Worm (Caenorhabditis elegans): ENCODE results near the gene col-91.

col-91 gene

DNA sequence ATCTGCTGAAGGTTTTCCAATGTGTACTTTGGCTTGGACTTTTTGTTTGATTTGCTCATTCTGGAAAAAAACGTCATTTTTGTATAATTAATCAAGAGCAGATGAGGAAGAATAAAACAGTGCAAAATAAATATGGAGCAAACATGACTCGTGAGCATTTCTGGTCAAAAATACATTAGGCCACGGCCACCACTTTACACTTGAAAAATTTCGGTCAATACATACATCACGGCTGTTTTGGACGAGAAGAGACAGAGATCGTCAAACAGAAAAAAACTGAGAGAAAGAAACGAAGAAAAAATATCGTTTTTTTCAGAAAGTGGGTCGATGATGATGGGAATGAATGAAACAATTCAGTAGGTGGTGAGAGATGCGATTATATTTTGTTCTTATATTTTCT, 4.8 kb upstream of the col-91 start, which contains the start of the genes F09G8.7 and crn-7:
Gene F09G8.7, minus strand, starts transcription at position 60 of the 400 bp plus-strand sequence.
Gene crn-7, plus strand, starts transcription at position 236 of the 400 bp plus-strand sequence.
- TF ChIP-seq lin-11 (tag; optimal IDR thresholded peaks at IDR 0.05): no peak
- no peak for TF ChIP-seq unc-39 (tag; optimal IDR thresholded peaks at IDR 0.05)
- TF ChIP-seq C34F6.9 (tag; optimal IDR thresholded peaks at IDR 0.05): peak; percentile 64
- peak in 1 of 2 experiments; percentile 47 for TF ChIP-seq lsy-2 (tag; optimal IDR thresholded peaks at IDR 0.05)
- TF ChIP-seq fos-1 (tag; optimal IDR thresholded peaks at IDR 0.05): peak; percentile 20
- TF ChIP-seq nhr-129 (tag; optimal IDR thresholded peaks at IDR 0.05): peak; percentile 51
- TF ChIP-seq unc-55 (GFP tag; optimal IDR thresholded peaks at IDR 0.05): peak; percentile 8

DNA sequence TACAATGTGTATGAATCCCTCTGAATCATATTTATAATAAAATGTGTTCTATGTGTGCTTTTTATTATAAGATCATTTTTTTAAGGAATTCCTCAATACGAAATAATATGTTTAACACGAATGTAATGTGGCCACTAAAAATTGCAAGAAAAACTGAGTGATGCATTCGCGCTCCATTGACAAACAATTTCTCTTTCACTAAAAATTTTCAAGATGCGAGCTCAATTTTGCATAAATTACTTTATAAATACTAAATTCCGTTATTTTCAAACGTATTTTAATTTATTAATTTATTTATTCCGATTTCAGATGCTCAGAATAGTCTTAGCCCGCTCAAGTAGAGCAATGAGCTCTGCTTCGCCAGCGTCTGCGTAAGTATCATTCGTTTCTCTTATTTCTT, 2.3 kb upstream of the col-91 start, which contains the start of gene mrps-9:
Gene mrps-9, plus strand, starts transcription at position 310 of the 400 bp plus-strand sequence.
- TF ChIP-seq nhr-237 (tag; optimal IDR thresholded peaks at IDR 0.05): no peak
- no peak for TF ChIP-seq ztf-1 (GFP tag; conservative IDR thresholded peaks at IDR 0.05)
- TF ChIP-seq gmeb-1 (tag; optimal IDR thresholded peaks at IDR 0.05): no peak
- no peak for TF ChIP-seq ama-1 (optimal IDR thresholded peaks at IDR 0.05)
- no peak for TF ChIP-seq nhr-129 (tag; optimal IDR thresholded peaks at IDR 0.05)
- no peak for TF ChIP-seq nhr-77 (tag; optimal IDR thresholded peaks at IDR 0.05)
- peak; percentile 29 for TF ChIP-seq blmp-1 (tag; optimal IDR thresholded peaks at IDR 0.05; ENCODE audit: insufficient read depth)
- TF ChIP-seq nhr-23 (tag; optimal IDR thresholded peaks at IDR 0.05): no peak
- TF ChIP-seq nhr-21 (tag; optimal IDR thresholded peaks at IDR 0.05): no peak
- no peak for TF ChIP-seq zag-1 (tag; optimal IDR thresholded peaks at IDR 0.05)
- peak; percentile 53 for TF ChIP-seq unc-55 (GFP tag; optimal IDR thresholded peaks at IDR 0.05)
- TF ChIP-seq alr-1 (tag; optimal IDR thresholded peaks at IDR 0.05): no peak
- no peak for TF ChIP-seq C34F6.9 (tag; optimal IDR thresholded peaks at IDR 0.05)
- TF ChIP-seq nhr-11 (tag; optimal IDR thresholded peaks at IDR 0.05): no peak
- TF ChIP-seq mab-5 (tag; optimal IDR thresholded peaks at IDR 0.05): no peak
- TF ChIP-seq nhr-12 (tag; optimal IDR thresholded peaks at IDR 0.05): no peak
- no peak for TF ChIP-seq egl-27 (tag; optimal IDR thresholded peaks at IDR 0.05)
- TF ChIP-seq crh-2 (tag; optimal IDR thresholded peaks at IDR 0.05): peak; percentile 8
- no peak for TF ChIP-seq sma-9 (GFP tag; optimal IDR thresholded peaks at IDR 0.05)
- TF ChIP-seq sma-9 (tag; optimal IDR thresholded peaks at IDR 0.05): no peak
- no peak for TF ChIP-seq mbf-1 (tag; optimal IDR thresholded peaks at IDR 0.05)
- no peak for TF ChIP-seq ceh-16 (tag; optimal IDR thresholded peaks at IDR 0.05)
- no peak for TF ChIP-seq ceh-82 (tag; optimal IDR thresholded peaks at IDR 0.05)
- no peak for TF ChIP-seq skn-1 (tag; optimal IDR thresholded peaks at IDR 0.05)
- no peak for TF ChIP-seq ZK546.5 (tag; optimal IDR thresholded peaks at IDR 0.05)
- TF ChIP-seq sem-4 (tag; optimal IDR thresholded peaks at IDR 0.05): no peak
- TF ChIP-seq ztf-4 (tag; optimal IDR thresholded peaks at IDR 0.05): no peak

DNA sequence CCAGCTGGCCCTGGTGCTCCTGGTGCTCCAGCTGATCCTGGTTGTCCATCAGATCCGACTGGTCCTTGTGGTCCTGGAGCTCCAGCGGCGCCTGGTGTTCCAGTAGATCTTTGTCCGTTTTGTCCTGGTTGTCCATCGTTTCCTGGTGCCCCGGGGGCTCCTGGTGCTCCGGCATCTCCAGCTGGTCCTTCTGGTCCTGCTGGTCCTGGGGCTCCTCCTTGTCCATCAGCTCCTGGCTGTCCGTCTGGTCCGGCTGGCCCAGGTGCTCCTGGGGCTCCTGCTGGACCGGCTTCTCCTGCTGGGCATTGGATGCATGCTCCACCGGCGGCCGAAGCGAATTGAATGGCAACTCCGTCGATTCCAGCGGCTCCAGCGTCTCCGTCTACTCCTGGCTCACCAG, 865 bp downstream of the col-91 start:
- TF ChIP-seq zag-1 (tag; optimal IDR thresholded peaks at IDR 0.05) (no peak), nhr-129 (tag; optimal IDR thresholded peaks at IDR 0.05) (no peak), peb-1 (tag; optimal IDR thresholded peaks at IDR 0.05) (no peak), nhr-25 (tag; optimal IDR thresholded peaks at IDR 0.05) (no peak), ztf-4 (tag; optimal IDR thresholded peaks at IDR 0.05) (no peak), lin-13 (GFP tag; optimal IDR thresholded peaks at IDR 0.05) (no peak), snpc-4 (tag; optimal IDR thresholded peaks at IDR 0.05) (no peak)

DNA sequence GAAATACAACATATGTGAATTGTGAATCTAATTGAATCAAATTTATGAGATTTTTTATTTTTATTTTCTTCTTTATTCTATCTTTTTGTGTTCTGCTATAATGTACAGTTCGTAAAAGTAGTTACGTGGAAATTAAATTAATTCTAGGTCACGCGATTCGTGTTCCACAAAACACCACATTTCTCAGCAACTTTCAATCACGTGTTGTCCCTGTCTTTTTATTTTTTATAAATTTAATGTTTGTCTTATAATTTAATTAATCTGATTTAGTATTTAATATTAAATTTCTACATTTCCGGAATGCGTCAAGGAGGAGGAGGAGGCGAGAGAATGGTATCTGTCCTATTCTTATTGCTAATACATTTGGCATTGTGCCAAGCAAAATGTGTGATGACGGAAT, 5.4 kb downstream of the col-91 start, which contains the start of gene ncr-2:
Gene ncr-2, plus strand, starts transcription at position 301 of the 400 bp plus-strand sequence.
- TF ChIP-seq nhr-237 (tag; optimal IDR thresholded peaks at IDR 0.05) (no peak), dmd-4 (tag; optimal IDR thresholded peaks at IDR 0.05) (no peak), nhr-77 (tag; optimal IDR thresholded peaks at IDR 0.05) (no peak), peb-1 (tag; optimal IDR thresholded peaks at IDR 0.05) (no peak), nhr-12 (tag; optimal IDR thresholded peaks at IDR 0.05) (no peak), crh-2 (tag; optimal IDR thresholded peaks at IDR 0.05) (no peak), nhr-23 (tag; optimal IDR thresholded peaks at IDR 0.05) (no peak), ceh-16 (tag; optimal IDR thresholded peaks at IDR 0.05) (no peak), mdl-1 (tag; optimal IDR thresholded peaks at IDR 0.05) (no peak), F13H6.1 (tag; optimal IDR thresholded peaks at IDR 0.05) (no peak), lin-11 (tag; optimal IDR thresholded peaks at IDR 0.05) (no peak), lsy-2 (tag; optimal IDR thresholded peaks at IDR 0.05) (no peak), nhr-11 (tag; optimal IDR thresholded peaks at IDR 0.05) (no peak), snpc-4 (tag; optimal IDR thresholded peaks at IDR 0.05) (no peak), egl-27 (tag; optimal IDR thresholded peaks at IDR 0.05) (no peak), Y55F3AM.14 (GFP tag; optimal IDR thresholded peaks at IDR 0.05) (no peak), ceh-82 (tag; optimal IDR thresholded peaks at IDR 0.05) (no peak), mab-5 (tag; optimal IDR thresholded peaks at IDR 0.05) (no peak), unc-39 (tag; optimal IDR thresholded peaks at IDR 0.05) (no peak)
